In the genomic region with DNA sequence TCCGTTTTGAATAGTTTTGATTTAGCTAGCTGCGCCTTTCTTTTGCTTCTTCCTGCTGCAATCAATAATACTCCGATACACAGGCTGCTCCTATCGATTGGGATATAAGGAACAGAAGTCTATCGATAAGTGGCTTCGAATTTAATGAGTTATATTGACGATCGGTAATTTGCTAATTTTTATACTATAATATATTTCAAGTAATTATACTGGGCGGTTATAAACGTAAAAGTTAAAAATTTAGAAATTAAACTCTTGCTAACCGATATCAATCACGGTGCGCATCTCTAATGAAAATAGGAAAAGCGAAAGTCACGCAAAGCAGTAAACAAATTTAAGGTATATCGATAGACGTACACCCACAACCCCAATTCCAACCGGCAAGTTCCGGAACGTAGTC, we compare ENCODE assay signal across 2 fruit fly cellular contexts.
TF ChIP-seq lines count a peak whose summit lies in the region.

A gene (minus strand): TSS at position 73 of the 400 bp plus-strand sequence.
A gene (plus strand): TSS at position 336 of the 400 bp plus-strand sequence.
A gene (plus strand): TSS at position 336 of the 400 bp plus-strand sequence.

TF ChIP-seq in whole organism, embryonic, 481 proteins besides CTCF, POLR2A, EP300 and RAD21 (continued from another document and continues in another):
- TF ChIP-seq kay (GFP tag; optimal IDR thresholded peaks at IDR 0.05; lab: Kevin White, UChicago) (peak; percentile 43), Mad (GFP tag; optimal IDR thresholded peaks at IDR 0.05; lab: Kevin White, UChicago) (peak; percentile 59), HmgD (GFP tag; optimal IDR thresholded peaks at IDR 0.05; lab: Kevin White, UChicago) (no peak), CG2199 (GFP tag; IDR thresholded peaks at IDR 0.05; lab: Robert Waterston, UW) (0 out of 3 replicates have a peak, but pooled peaks have one; percentile 13), br (optimal IDR thresholded peaks at IDR 0.05; lab: Kevin White, UChicago) (no peak), CG13775 (GFP tag; optimal IDR thresholded peaks at IDR 0.05; lab: Kevin White, UChicago) (peak; percentile 74), twi (tag; optimal IDR thresholded peaks at IDR 0.05; lab: Kevin White, UChicago) (peak; percentile 56), corto (GFP tag; optimal IDR thresholded peaks at IDR 0.05; lab: Kevin White, UChicago) (peak; percentile 81), CG7963 (GFP tag; IDR thresholded peaks at IDR 0.05; lab: Robert Waterston, UW; ENCODE audit: partially characterized antibody) (peak; percentile 82), CG15696 (tag; optimal IDR thresholded peaks at IDR 0.05; lab: Kevin White, UChicago) (peak; percentile 53), pfk (GFP tag; optimal IDR thresholded peaks at IDR 0.05; lab: Kevin White, UChicago) (no peak), CG10543 (GFP tag; optimal IDR thresholded peaks at IDR 0.05; lab: Kevin White, UChicago) (peak; percentile 57), jumu (GFP tag; optimal IDR thresholded peaks at IDR 0.05; lab: Kevin White, UChicago) (no peak), gcm2 (GFP tag; optimal IDR thresholded peaks at IDR 0.05; lab: Kevin White, UChicago) (no peak), CG11093 (GFP tag; IDR thresholded peaks at IDR 0.05; lab: Robert Waterston, UW) (0 out of 3 replicates have a peak, but pooled peaks have one; percentile 47), CG6654 (GFP tag; optimal IDR thresholded peaks at IDR 0.05; lab: Kevin White, UChicago) (no peak), sd (tag; optimal IDR thresholded peaks at IDR 0.05; lab: Kevin White, UChicago) (peak; percentile 49), tll (GFP tag; optimal IDR thresholded peaks at IDR 0.05; lab: Kevin White, UChicago) (peak in 1 of 2 experiments; percentile 80), sug (tag; optimal IDR thresholded peaks at IDR 0.05; lab: Kevin White, UChicago) (peak; percentile 72), zen2 (GFP tag; IDR thresholded peaks at IDR 0.05; lab: Robert Waterston, UW; ENCODE audit: partially characterized antibody) (peak; percentile 92), CG2116 (GFP tag; optimal IDR thresholded peaks at IDR 0.05; lab: Kevin White, UChicago) (peak; percentile 93), eyg (GFP tag; optimal IDR thresholded peaks at IDR 0.05; lab: Kevin White, UChicago) (no peak), CG5180 (GFP tag; optimal IDR thresholded peaks at IDR 0.05; lab: Kevin White, UChicago) (no peak), dimm (GFP tag; IDR thresholded peaks at IDR 0.05; lab: Robert Waterston, UW) (no peak), HLHmδ (GFP tag; optimal IDR thresholded peaks at IDR 0.05; lab: Kevin White, UChicago) (no peak), crol (GFP tag; IDR thresholded peaks at IDR 0.05; lab: Robert Waterston, UW) (no peak), unc-4 (GFP tag; IDR thresholded peaks at IDR 0.05; lab: Robert Waterston, UW; ENCODE audit: partially characterized antibody) (peak; percentile 97), wek (GFP tag; optimal IDR thresholded peaks at IDR 0.05; lab: Kevin White, UChicago) (no peak), CG7745 (tag; optimal IDR thresholded peaks at IDR 0.05; lab: Kevin White, UChicago) (no peak), trh (GFP tag; optimal IDR thresholded peaks at IDR 0.05; lab: Kevin White, UChicago) (no peak), pnt (GFP tag; optimal IDR thresholded peaks at IDR 0.05; lab: Kevin White, UChicago) (peak; percentile 18), crp (GFP tag; optimal IDR thresholded peaks at IDR 0.05; lab: Kevin White, UChicago) (peak in 1 of 2 experiments; percentile 38), croc (GFP tag; conservative IDR thresholded peaks at IDR 0.05; lab: Robert Waterston, UW) (peak; percentile 43), maf-S (GFP tag; optimal IDR thresholded peaks at IDR 0.05; lab: Kevin White, UChicago) (no peak), dm (GFP tag; optimal IDR thresholded peaks at IDR 0.05; lab: Kevin White, UChicago) (peak; percentile 30), Dbx (GFP tag; IDR thresholded peaks at IDR 0.05; lab: Robert Waterston, UW) (peak; percentile 75; the same call in 2 of the 3 replicates), CG2678 (tag; optimal IDR thresholded peaks at IDR 0.05; lab: Kevin White, UChicago) (no peak), vfl (GFP tag; optimal IDR thresholded peaks at IDR 0.05; lab: Kevin White, UChicago) (peak; percentile 54), CG12104 (GFP tag; optimal IDR thresholded peaks at IDR 0.05; lab: Kevin White, UChicago) (peak; percentile 50), dmrt99B (tag; optimal IDR thresholded peaks at IDR 0.05; lab: Kevin White, UChicago) (no peak), CG10462 (GFP tag; optimal IDR thresholded peaks at IDR 0.05; lab: Kevin White, UChicago) (no peak), CG15514 (GFP tag; optimal IDR thresholded peaks at IDR 0.05; lab: Kevin White, UChicago) (peak; percentile 96), H15 (GFP tag; IDR thresholded peaks at IDR 0.05; lab: Robert Waterston, UW) (peak; percentile 73; the same call in 2 of the 3 replicates), CG2712 (tag; optimal IDR thresholded peaks at IDR 0.05; lab: Kevin White, UChicago) (peak; percentile 84), CG6272 (GFP tag; IDR thresholded peaks at IDR 0.05; lab: Robert Waterston, UW) (peak; percentile 66), CG8944 (GFP tag; optimal IDR thresholded peaks at IDR 0.05; lab: Kevin White, UChicago) (no peak), ham (GFP tag; IDR thresholded peaks at IDR 0.05; lab: Robert Waterston, UW) (no peak), dmrt11E (tag; optimal IDR thresholded peaks at IDR 0.05; lab: Kevin White, UChicago) (peak; percentile 70), CG4730 (GFP tag; IDR thresholded peaks at IDR 0.05; lab: Robert Waterston, UW) (peak; percentile 56; the same call in 1 of the 2 replicates), peb (GFP tag; IDR thresholded peaks at IDR 0.05; lab: Robert Waterston, UW) (peak; percentile 42; the same call in 1 of the 2 replicates), CG1529 (GFP tag; optimal IDR thresholded peaks at IDR 0.05; lab: Kevin White, UChicago) (peak; percentile 35), CG12769 (tag; optimal IDR thresholded peaks at IDR 0.05; lab: Kevin White, UChicago) (peak; percentile 46), knrl (GFP tag; IDR thresholded peaks at IDR 0.05; lab: Robert Waterston, UW; ENCODE audit: partially characterized antibody) (peak; percentile 94), cg (GFP tag; optimal IDR thresholded peaks at IDR 0.05; lab: Kevin White, UChicago) (no peak), CG1602 (GFP tag; optimal IDR thresholded peaks at IDR 0.05; lab: Kevin White, UChicago) (peak; percentile 65), CG3838 (GFP tag; optimal IDR thresholded peaks at IDR 0.05; lab: Kevin White, UChicago) (no peak), CG3995 (GFP tag; optimal IDR thresholded peaks at IDR 0.05; lab: Kevin White, UChicago) (peak; percentile 87), D (optimal IDR thresholded peaks at IDR 0.05; lab: Kevin White, UChicago) (no peak), D (GFP tag; optimal IDR thresholded peaks at IDR 0.05; lab: Kevin White, UChicago) (peak; percentile 10), CG3847 (GFP tag; IDR thresholded peaks at IDR 0.05; lab: Robert Waterston, UW) (peak; percentile 63), CG7987 (GFP tag; optimal IDR thresholded peaks at IDR 0.05; lab: Kevin White, UChicago) (peak; percentile 21), CG4820 (GFP tag; optimal IDR thresholded peaks at IDR 0.05; lab: Kevin White, UChicago) (peak; percentile 47)

TF ChIP-seq in whole organism, prepupa, 60 proteins besides CTCF, POLR2A, EP300 and RAD21 (continued from another document):
- no peak for TF ChIP-seq svp (GFP tag; lab: Kevin White, UChicago)
- TF ChIP-seq achi (GFP tag; optimal IDR thresholded peaks at IDR 0.05; lab: Kevin White, UChicago), result no peak
- peak; percentile 79 for TF ChIP-seq fkh (GFP tag; optimal IDR thresholded peaks at IDR 0.05; lab: Kevin White, UChicago)
- no peak for TF ChIP-seq Met (GFP tag; optimal IDR thresholded peaks at IDR 0.05; lab: Kevin White, UChicago)
- TF ChIP-seq dac (GFP tag; optimal IDR thresholded peaks at IDR 0.05; lab: Kevin White, UChicago), result no peak
- peak; percentile 74 for TF ChIP-seq acj6 (GFP tag; optimal IDR thresholded peaks at IDR 0.05; lab: Kevin White, UChicago)
- TF ChIP-seq CG6792 (GFP tag; optimal IDR thresholded peaks at IDR 0.05; lab: Kevin White, UChicago), result peak; percentile 56
- TF ChIP-seq CG11902 (GFP tag; optimal IDR thresholded peaks at IDR 0.05; lab: Kevin White, UChicago), result peak; percentile 26
- peak; percentile 54 for TF ChIP-seq cyc (GFP tag; optimal IDR thresholded peaks at IDR 0.05; lab: Kevin White, UChicago)
- no peak for TF ChIP-seq net (GFP tag; optimal IDR thresholded peaks at IDR 0.05; lab: Kevin White, UChicago)
